Worm (Caenorhabditis elegans) whole organism, late embryonic: ENCODE data around the gene T12A2.21.

ENCODE experiments used
- ama-1 ChIP-seq: fragments of 150-350 bp; optimal IDR thresholded peaks from 2 replicates; lab custom pipeline; 2014
- ceh-6 ChIP-seq: fragments of 200-800 bp; sonication (Bioruptor generic); optimal IDR thresholded peaks from 2 replicates; lab custom pipeline; 2018; ENCODE audit warnings: mild to moderate bottlenecking, missing genetic modification characterization, missing compliant biosample characterization
- nfya-1 ChIP-seq: sonication (generic microtip); optimal IDR thresholded peaks from 2 replicates; lab custom pipeline; 2017; ENCODE audit warnings: missing genetic modification characterization, mild to moderate bottlenecking, missing compliant biosample characterization, antibody characterized with exemption, moderate library complexity
- pha-4 ChIP-seq: fragments of 150-350 bp; optimal IDR thresholded peaks from 2 replicates; lab custom pipeline; 2018; ENCODE audit warnings: missing biosample characterization, missing genetic modification reagents, missing genetic modification characterization
- ref-2 ChIP-seq: sonication (generic microtip); optimal IDR thresholded peaks from 2 replicates; lab custom pipeline; 2016; ENCODE audit warnings: missing genetic modification characterization, missing compliant biosample characterization
- tbx-2 ChIP-seq: sonication (generic microtip); optimal IDR thresholded peaks from 2 replicates; lab custom pipeline; 2016; ENCODE audit warnings: missing genetic modification characterization, missing compliant biosample characterization
- unc-55 ChIP-seq: sonication (generic microtip); optimal IDR thresholded peaks from 2 replicates; lab custom pipeline; 2017; ENCODE audit warnings: missing biosample characterization, missing genetic modification reagents, missing genetic modification characterization
- ztf-16 ChIP-seq: sonication (generic microtip); optimal IDR thresholded peaks from 2 replicates; lab custom pipeline; 2017; ENCODE audit warnings: missing genetic modification characterization, missing compliant biosample characterization

DNA sequence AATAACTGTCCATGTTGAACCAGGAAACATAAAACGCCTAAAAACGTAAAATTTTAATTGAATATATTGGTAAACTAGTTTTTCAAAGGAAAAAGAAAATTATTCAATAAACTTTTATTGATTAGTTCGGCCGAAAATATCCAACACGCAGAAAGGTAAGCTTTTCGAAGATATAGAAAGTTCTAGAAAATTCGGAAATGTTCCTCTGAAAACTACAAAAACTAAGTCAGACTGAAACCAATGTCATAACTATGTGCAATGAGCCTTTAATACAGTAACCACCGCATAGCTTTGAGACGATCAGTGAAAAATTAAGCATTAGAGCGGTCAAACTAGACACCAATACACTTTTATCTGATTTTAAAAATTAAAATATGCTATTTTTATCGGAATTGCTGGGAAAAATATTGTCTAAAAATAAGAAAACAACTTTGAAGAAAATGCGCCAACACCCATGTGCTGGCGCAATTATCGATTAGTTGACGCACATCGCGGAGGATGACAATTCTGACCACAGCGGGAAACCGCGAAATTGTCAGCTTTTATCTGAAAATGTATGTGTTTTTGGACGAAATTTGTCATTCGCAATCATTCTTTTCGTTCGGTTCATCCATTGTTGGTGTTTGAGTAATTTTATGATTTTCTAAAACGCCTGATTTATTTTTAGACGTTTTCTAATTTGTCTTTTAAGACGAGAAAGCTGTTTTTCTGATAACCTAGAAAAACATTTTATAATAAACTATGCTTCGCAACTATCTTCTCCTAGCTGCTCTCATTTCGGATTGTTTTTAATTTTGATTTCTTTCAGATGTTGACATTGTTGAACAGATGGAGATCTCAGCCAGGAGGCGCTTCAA lies 37.9 kb downstream of the T12A2.21 start, which contains the start of the genes C23G10.7 and rpn-2:
- TF ChIP-seq nfya-1 (tag; lab: Kevin White, UChicago) (peak; percentile 17), unc-55 (GFP tag; lab: Kevin White, UChicago) (no peak), ama-1 (no peak), ceh-6 (GFP tag; lab: Kevin White, UChicago) (no peak), pha-4 (no peak), ztf-16 (tag; lab: Kevin White, UChicago) (no peak), ref-2 (no peak), tbx-2 (tag; lab: Kevin White, UChicago) (no peak)
